Fruit fly (Drosophila melanogaster) whole organism, embryonic: ENCODE results near the gene Osi16.
A peak's percentile ranks its signal among the peaks of the same experiment; 100 is the strongest.

Source experiments
- B-H2 ChIP-seq: fragments of 200-800 bp; sonication (Bioruptor generic); optimal IDR thresholded peaks from 2 replicates; lab custom pipeline; 2018; ENCODE audit warnings: missing biosample characterization, mild to moderate bottlenecking, missing genetic modification characterization
- Bdp1 ChIP-seq: fragments of 200-800 bp; sonication (Bioruptor generic); optimal IDR thresholded peaks from 3 replicates; lab custom pipeline; 2016; ENCODE audit warnings: missing biosample characterization, missing genetic modification characterization
- CG10321 ChIP-seq: fragments of 200-800 bp; sonication (Bioruptor generic); IDR thresholded peaks from 2 replicates; pipeline ENCODE4 v1.3.6; 2022; ENCODE audit warnings: missing biosample characterization, missing genetic modification characterization
- CG11456 ChIP-seq: fragments of 200-800 bp; sonication (Bioruptor generic); IDR thresholded peaks from 3 replicates; pipeline ENCODE4 v1.3.6; 2022; ENCODE audit warnings: missing biosample characterization, missing genetic modification characterization
- CG11695 ChIP-seq: fragments of 200-800 bp; sonication (Bioruptor generic); IDR thresholded peaks from 3 replicates; pipeline ENCODE4 v1.3.6; 2022; ENCODE audit warnings: missing biosample characterization, missing genetic modification characterization
- CG13894 ChIP-seq: fragments of 200-800 bp; sonication (Bioruptor generic); optimal IDR thresholded peaks from 3 replicates; lab custom pipeline; 2018; ENCODE audit warnings: missing biosample characterization, mild to moderate bottlenecking, missing genetic modification characterization, moderate library complexity
- CG14667 ChIP-seq: fragments of 200-800 bp; sonication (Bioruptor generic); IDR thresholded peaks from 2 replicates; pipeline ENCODE4 v1.3.6; 2022; ENCODE audit warnings: missing biosample characterization, missing genetic modification characterization
- CG17359 ChIP-seq: fragments of 200-800 bp; sonication (Bioruptor generic); optimal IDR thresholded peaks from 3 replicates; lab custom pipeline; 2018; ENCODE audit warnings: missing biosample characterization, mild to moderate bottlenecking, missing genetic modification characterization, moderate library complexity
- CG2116 ChIP-seq: fragments of 200-800 bp; sonication (Bioruptor generic); optimal IDR thresholded peaks from 3 replicates; lab custom pipeline; 2018; ENCODE audit warnings: missing biosample characterization, mild to moderate bottlenecking, missing genetic modification characterization
- CG2202 ChIP-seq: fragments of 200-800 bp; sonication (Bioruptor generic); optimal IDR thresholded peaks from 2 replicates; lab custom pipeline; 2018; ENCODE audit warnings: missing biosample characterization, mild to moderate bottlenecking, missing genetic modification characterization
- CG31365 ChIP-seq: fragments of 200-800 bp; sonication (Bioruptor generic); optimal IDR thresholded peaks from 2 replicates; lab custom pipeline; 2018; ENCODE audit warnings: missing biosample characterization, mild to moderate bottlenecking, missing genetic modification characterization
- CG4360 ChIP-seq: fragments of 200-800 bp; sonication (Bioruptor generic); IDR thresholded peaks from 2 replicates; pipeline ENCODE4 v1.3.6; 2022; ENCODE audit warnings: missing biosample characterization, missing genetic modification characterization
- CG4730 ChIP-seq: fragments of 200-800 bp; sonication (Bioruptor generic); IDR thresholded peaks from 2 replicates; pipeline ENCODE4 v1.3.6; 2022; ENCODE audit warnings: missing biosample characterization, missing genetic modification characterization
- CG6254 ChIP-seq: fragments of 200-800 bp; sonication (Bioruptor generic); optimal IDR thresholded peaks from 3 replicates; lab custom pipeline; 2017; ENCODE audit warnings: mild to moderate bottlenecking, missing biosample characterization, missing genetic modification reagents, missing genetic modification characterization
- CkIIα-i1 ChIP-seq: fragments of 200-800 bp; sonication (Bioruptor generic); IDR thresholded peaks from 2 replicates; pipeline ENCODE4 v1.3.6; 2022; ENCODE audit warnings: missing biosample characterization, missing genetic modification characterization
- ERR ChIP-seq: fragments of 200-800 bp; sonication (Bioruptor generic); optimal IDR thresholded peaks from 2 replicates; lab custom pipeline; 2016; ENCODE audit warnings: missing biosample characterization, missing genetic modification characterization
- Elba2 ChIP-seq: fragments of 200-800 bp; sonication (Bioruptor generic); optimal IDR thresholded peaks from 3 replicates; lab custom pipeline; 2016; ENCODE audit warnings: missing biosample characterization, missing genetic modification characterization
- Hr3 ChIP-seq: fragments of 200-800 bp; sonication (Bioruptor generic); optimal IDR thresholded peaks from 3 replicates; lab custom pipeline; 2016; ENCODE audit warnings: missing biosample characterization, missing genetic modification characterization
- NK7.1 ChIP-seq: fragments of 200-800 bp; sonication (Bioruptor generic); optimal IDR thresholded peaks from 3 replicates; lab custom pipeline; 2016; ENCODE audit warnings: missing biosample characterization, missing genetic modification characterization
- Nf-YB ChIP-seq: fragments of 200-800 bp; sonication (Bioruptor generic); optimal IDR thresholded peaks from 3 replicates; lab custom pipeline; 2019; ENCODE audit warnings: missing biosample characterization, mild to moderate bottlenecking, missing genetic modification characterization, moderate library complexity
- Oaz ChIP-seq: fragments of 200-800 bp; sonication (Bioruptor generic); IDR thresholded peaks from 2 replicates; pipeline ENCODE4 v1.3.6; 2022; ENCODE audit warnings: missing biosample characterization, missing genetic modification characterization
- Scr ChIP-seq: fragments of 200-800 bp; sonication (Bioruptor generic); IDR thresholded peaks from 2 replicates; pipeline ENCODE4 v1.3.6; 2022; ENCODE audit warnings: missing biosample characterization, missing genetic modification characterization; ENCODE audit not compliant: partially characterized antibody
- Sin3A ChIP-seq: fragments of >200 bp; optimal IDR thresholded peaks from 2 replicates; lab custom pipeline; 2018
- Usf ChIP-seq: fragments of 200-800 bp; sonication (Bioruptor generic); optimal IDR thresholded peaks from 2 replicates; lab custom pipeline; 2017; ENCODE audit warnings: missing genotype, missing biosample characterization, missing genetic modification characterization
- abd-A ChIP-seq: fragments of 200-800 bp; sonication (Bioruptor generic); optimal IDR thresholded peaks from 3 replicates; lab custom pipeline; 2019; ENCODE audit warnings: missing biosample characterization, mild to moderate bottlenecking, missing genetic modification characterization, moderate library complexity
- crol ChIP-seq: fragments of 200-800 bp; sonication (Bioruptor generic); IDR thresholded peaks from 2 replicates; pipeline ENCODE4 v1.3.6; 2022; ENCODE audit warnings: missing biosample characterization, missing genetic modification characterization
- da ChIP-seq: fragments of 200-800 bp; sonication (Bioruptor generic); optimal IDR thresholded peaks from 2 replicates; lab custom pipeline; 2016; ENCODE audit warnings: missing biosample characterization, missing genetic modification characterization
- dimm ChIP-seq: fragments of 200-800 bp; sonication (Bioruptor generic); IDR thresholded peaks from 2 replicates; pipeline ENCODE4 v1.3.6; 2022; ENCODE audit warnings: missing biosample characterization, missing genetic modification characterization
- fd96Cb ChIP-seq: fragments of 200-800 bp; sonication (Bioruptor generic); optimal IDR thresholded peaks from 2 replicates; lab custom pipeline; 2018; ENCODE audit warnings: missing biosample characterization, mild to moderate bottlenecking, missing genetic modification characterization, moderate library complexity
- h ChIP-seq: fragments of >200 bp; optimal IDR thresholded peaks from 2 replicates; lab custom pipeline; 2017
- ham ChIP-seq: fragments of 200-800 bp; sonication (Bioruptor generic); IDR thresholded peaks from 2 replicates; pipeline ENCODE4 v1.3.6; 2022; ENCODE audit warnings: missing biosample characterization, missing genetic modification characterization
- jigr1 ChIP-seq: fragments of 200-800 bp; sonication (Bioruptor generic); IDR thresholded peaks from 3 replicates; pipeline ENCODE4 v1.3.6; 2022; ENCODE audit warnings: missing biosample characterization, missing genetic modification characterization
- ken ChIP-seq: fragments of 200-800 bp; sonication (Bioruptor generic); IDR thresholded peaks from 3 replicates; pipeline ENCODE4 v1.3.6; 2022; ENCODE audit warnings: missing biosample characterization, missing genetic modification characterization
- pita ChIP-seq: fragments of 200-800 bp; sonication (Bioruptor generic); optimal IDR thresholded peaks from 2 replicates; lab custom pipeline; 2017; ENCODE audit warnings: missing biosample characterization, mild to moderate bottlenecking, missing genetic modification characterization
- prd ChIP-seq, 3 experiments: fragments of >200 bp in 2 of 3; fragments of 200-800 bp in 1 of 3; sonication (Bioruptor generic) in 1 of 3; optimal IDR thresholded peaks in 2 of 3; IDR thresholded peaks in 1 of 3; 2 replicates in 2 of 3; 3 replicates in 1 of 3; pipeline versions ENCODE4 v1.3.6 to Lab custom; 2017 to 2022; ENCODE audit warnings: missing biosample characterization in 1 of 3, missing genetic modification characterization in 1 of 3
- pum ChIP-seq: fragments of 200-800 bp; sonication (Bioruptor generic); optimal IDR thresholded peaks from 2 replicates; lab custom pipeline; 2016; ENCODE audit warnings: missing biosample characterization, missing genetic modification characterization
- pzg ChIP-seq: fragments of 200-800 bp; sonication (Bioruptor generic); optimal IDR thresholded peaks from 3 replicates; lab custom pipeline; 2018; ENCODE audit warnings: missing biosample characterization, mild to moderate bottlenecking, missing genetic modification characterization, moderate library complexity
- run ChIP-seq: fragments of 200-800 bp; sonication (Bioruptor generic); optimal IDR thresholded peaks from 3 replicates; lab custom pipeline; 2018; ENCODE audit warnings: missing biosample characterization, mild to moderate bottlenecking, missing genetic modification characterization
- sisA ChIP-seq: fragments of 200-800 bp; sonication (Bioruptor generic); IDR thresholded peaks from 2 replicates; pipeline ENCODE4 v1.3.6; 2022; ENCODE audit warnings: missing biosample characterization, missing genetic modification characterization
- slou ChIP-seq: fragments of 200-800 bp; sonication (Bioruptor generic); optimal IDR thresholded peaks from 3 replicates; lab custom pipeline; 2016; ENCODE audit warnings: missing biosample characterization, missing genetic modification characterization
- ssp ChIP-seq: fragments of 200-800 bp; sonication (Bioruptor generic); IDR thresholded peaks from 2 replicates; pipeline ENCODE4 v1.3.6; 2022; ENCODE audit warnings: missing biosample characterization, missing genetic modification characterization
- tll ChIP-seq, 2 experiments: fragments of 200-800 bp in 1 of 2; fragments of >200 bp in 1 of 2; sonication (Bioruptor generic) in 1 of 2; optimal IDR thresholded peaks; 2 replicates each; lab custom pipeline; 2017 to 2019; ENCODE audit warnings: missing biosample characterization in 2 of 2, missing genetic modification characterization in 2 of 2, mild to moderate bottlenecking in 1 of 2, moderate library complexity in 1 of 2
- wek ChIP-seq: fragments of 200-800 bp; sonication (Bioruptor generic); optimal IDR thresholded peaks from 3 replicates; lab custom pipeline; 2018; ENCODE audit warnings: missing biosample characterization, mild to moderate bottlenecking, missing genetic modification characterization, moderate library complexity

Gene Osi16

DNA sequence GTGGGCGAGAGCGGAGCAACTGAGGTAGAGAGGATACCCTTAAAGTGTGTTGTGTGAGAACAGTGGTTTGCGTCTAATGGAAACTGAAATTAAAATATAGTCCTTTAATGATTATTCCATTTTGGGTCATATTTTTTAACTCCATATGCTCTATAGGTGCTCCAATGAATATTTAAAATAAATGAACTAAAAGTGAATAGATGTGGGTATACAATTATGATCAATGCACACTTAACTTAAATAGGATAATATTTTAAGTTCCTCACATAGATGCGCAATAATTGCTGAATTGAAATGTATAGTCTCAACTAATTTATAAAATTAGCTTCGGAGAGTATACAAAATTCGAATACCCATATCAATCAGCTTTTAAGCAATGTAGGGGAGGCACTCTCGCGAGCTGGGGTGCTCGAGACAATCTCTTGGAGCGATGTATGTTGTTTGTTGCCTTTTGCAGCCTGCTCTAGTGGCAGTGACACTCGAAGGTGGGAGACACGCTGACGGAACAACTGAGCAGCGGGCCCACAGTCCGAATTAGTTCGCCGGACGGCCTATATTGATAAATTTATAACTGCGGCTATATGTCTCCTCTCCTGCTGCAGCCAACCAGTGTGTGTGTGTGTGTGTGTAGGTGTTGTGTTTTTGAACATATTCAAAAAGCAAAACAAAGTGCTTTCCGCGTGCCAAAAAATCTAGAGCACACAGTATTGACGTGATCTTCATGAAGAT, 48.7 kb downstream of the Osi16 start (continued):
- TF ChIP-seq dimm (GFP tag; lab: Robert Waterston, UW) (no peak), CG11456 (GFP tag; lab: Robert Waterston, UW) (no peak), CG2202 (tag; lab: Kevin White, UChicago) (no peak), ken (GFP tag; lab: Robert Waterston, UW) (peak; percentile 21; the same call in 1 of the 3 replicates), B-H2 (GFP tag; lab: Kevin White, UChicago) (no peak), h (no peak), pita (GFP tag; lab: Kevin White, UChicago) (no peak), CG31365 (tag; lab: Kevin White, UChicago) (no peak), prd (optimal IDR thresholded peaks at IDR 0.05; lab: Kevin White, UChicago) (no peak), prd (GFP tag; IDR thresholded peaks at IDR 0.05; lab: Robert Waterston, UW) (peak; percentile 63; the same call in 2 of the 3 replicates), Usf (GFP tag; lab: Kevin White, UChicago) (peak; percentile 16), Elba2 (no peak), Sin3A (no peak), ham (GFP tag; lab: Robert Waterston, UW) (no peak), Nf-YB (GFP tag; lab: Kevin White, UChicago) (no peak), crol (GFP tag; lab: Robert Waterston, UW) (no peak), ssp (GFP tag; lab: Robert Waterston, UW) (no peak; the same call in 1 of the 2 replicates), slou (peak; percentile 14), tll (GFP tag; optimal IDR thresholded peaks at IDR 0.05; lab: Kevin White, UChicago) (no peak), CG10321 (GFP tag; lab: Robert Waterston, UW) (no peak), sisA (GFP tag; lab: Robert Waterston, UW) (peak; percentile 47; the same call in 1 of the 2 replicates), CkIIα-i1 (no peak), CG4360 (GFP tag; lab: Robert Waterston, UW) (no peak), CG17359 (tag; lab: Kevin White, UChicago) (peak; percentile 80), abd-A (no peak), fd96Cb (tag; lab: Kevin White, UChicago) (peak; percentile 82), Scr (GFP tag; lab: Robert Waterston, UW) (0 out of 2 replicates have a peak, but pooled peaks have one; percentile 19), Oaz (GFP tag; lab: Robert Waterston, UW) (no peak), Hr3 (GFP tag; lab: Kevin White, UChicago) (peak; percentile 77), Bdp1 (GFP tag; lab: Kevin White, UChicago) (peak; percentile 53), CG4730 (GFP tag; lab: Robert Waterston, UW) (peak; percentile 47), da (GFP tag; lab: Kevin White, UChicago) (no peak), jigr1 (GFP tag; lab: Robert Waterston, UW) (no peak), CG13894 (tag; lab: Kevin White, UChicago) (no peak), CG14667 (GFP tag; lab: Robert Waterston, UW) (no peak), CG6254 (GFP tag; lab: Kevin White, UChicago) (peak; percentile 67), pzg (GFP tag; lab: Kevin White, UChicago) (no peak), run (tag; lab: Kevin White, UChicago) (no peak), pum (GFP tag; lab: Kevin White, UChicago) (peak; percentile 35), NK7.1 (GFP tag; lab: Kevin White, UChicago) (peak; percentile 41), CG2116 (peak; percentile 32), wek (GFP tag; lab: Kevin White, UChicago) (no peak), CG11695 (GFP tag; lab: Robert Waterston, UW) (peak; percentile 80), ERR (GFP tag; lab: Kevin White, UChicago) (no peak)
